Fruit fly (Drosophila melanogaster): Measurements from ENCODE around the gene Pstk.

Pstk gene

dm6 chrX:19590070-19590469 is 28.3 kb downstream of the Pstk start, which contains the start of gene CG14219:
Gene CG14219 (minus strand): TSS chrX:19590170.
- TF ChIP-seq insv (optimal IDR thresholded peaks at IDR 0.05), result no peak
- TF ChIP-seq Sin3A (optimal IDR thresholded peaks at IDR 0.05), result no peak
- TF ChIP-seq psq (optimal IDR thresholded peaks at IDR 0.05), result no peak
- no peak for TF ChIP-seq Myc (optimal IDR thresholded peaks at IDR 0.05)

dm6 chrX:19585142-19585541 is 33.2 kb downstream of the Pstk start:
- TF ChIP-seq ttk (optimal IDR thresholded peaks at IDR 0.05) (no peak), Myc (optimal IDR thresholded peaks at IDR 0.05) (no peak), h (optimal IDR thresholded peaks at IDR 0.05) (no peak), insv (optimal IDR thresholded peaks at IDR 0.05) (no peak), psq (optimal IDR thresholded peaks at IDR 0.05) (no peak), Sin3A (optimal IDR thresholded peaks at IDR 0.05) (no peak)

dm6 chrX:19583317-19583716 is 35.0 kb downstream of the Pstk start, which contains the start of gene CG14204:
Gene CG14204 (plus strand): TSS chrX:19583617.
- TF ChIP-seq h (optimal IDR thresholded peaks at IDR 0.05), result no peak
- no peak for TF ChIP-seq Sin3A (optimal IDR thresholded peaks at IDR 0.05)
- no peak for TF ChIP-seq insv (optimal IDR thresholded peaks at IDR 0.05)
- no peak for TF ChIP-seq Myc (optimal IDR thresholded peaks at IDR 0.05)
- no peak for TF ChIP-seq psq (optimal IDR thresholded peaks at IDR 0.05)
- TF ChIP-seq ttk (optimal IDR thresholded peaks at IDR 0.05), result no peak

dm6 chrX:19582732-19583131 is 35.6 kb downstream of the Pstk start:
- TF ChIP-seq ttk (optimal IDR thresholded peaks at IDR 0.05), result no peak
- no peak for TF ChIP-seq Sin3A (optimal IDR thresholded peaks at IDR 0.05)
- TF ChIP-seq psq (optimal IDR thresholded peaks at IDR 0.05), result no peak
- no peak for TF ChIP-seq Myc (optimal IDR thresholded peaks at IDR 0.05)
- no peak for TF ChIP-seq insv (optimal IDR thresholded peaks at IDR 0.05)
- no peak for TF ChIP-seq h (optimal IDR thresholded peaks at IDR 0.05)

- TF ChIP-seq Sin3A (optimal IDR thresholded peaks at IDR 0.05), result no peak
- TF ChIP-seq ttk (optimal IDR thresholded peaks at IDR 0.05), result no peak
Measured at dm6 chrX:19581881-19582280, 36.5 kb downstream of the Pstk start, which contains the start of gene CG14218. Gene CG14218 (minus strand): TSS chrX:19581981.

- no peak for TF ChIP-seq Myc (optimal IDR thresholded peaks at IDR 0.05)
- TF ChIP-seq insv (optimal IDR thresholded peaks at IDR 0.05), result no peak
- TF ChIP-seq psq (optimal IDR thresholded peaks at IDR 0.05), result no peak
- no peak for TF ChIP-seq ttk (optimal IDR thresholded peaks at IDR 0.05)
- TF ChIP-seq Sin3A (optimal IDR thresholded peaks at IDR 0.05), result no peak
- TF ChIP-seq h (optimal IDR thresholded peaks at IDR 0.05), result no peak
Measured at dm6 chrX:19579648-19580301, 38.6 kb downstream of the Pstk start, which contains the start of gene Tao. Gene Tao (minus strand): TSS chrX:19579800.

- no peak for TF ChIP-seq h (optimal IDR thresholded peaks at IDR 0.05)
- no peak for TF ChIP-seq ttk (optimal IDR thresholded peaks at IDR 0.05)
- no peak for TF ChIP-seq psq (optimal IDR thresholded peaks at IDR 0.05)
- no peak for TF ChIP-seq Sin3A (optimal IDR thresholded peaks at IDR 0.05)
- TF ChIP-seq insv (optimal IDR thresholded peaks at IDR 0.05), result no peak
- TF ChIP-seq Myc (optimal IDR thresholded peaks at IDR 0.05), result no peak
Measured at dm6 chrX:19578908-19579647, 39.3 kb downstream of the Pstk start.

- TF ChIP-seq h (optimal IDR thresholded peaks at IDR 0.05) (no peak), ttk (optimal IDR thresholded peaks at IDR 0.05) (peak; percentile 6)
Measured at dm6 chrX:19577940-19578632, 40.3 kb downstream of the Pstk start.

dm6 chrX:19573687-19574086 is 44.6 kb downstream of the Pstk start:
- no peak for TF ChIP-seq ttk (optimal IDR thresholded peaks at IDR 0.05)
- no peak for TF ChIP-seq psq (optimal IDR thresholded peaks at IDR 0.05)
- no peak for TF ChIP-seq Sin3A (optimal IDR thresholded peaks at IDR 0.05)
- TF ChIP-seq insv (optimal IDR thresholded peaks at IDR 0.05), result no peak
- TF ChIP-seq Myc (optimal IDR thresholded peaks at IDR 0.05), result no peak
- TF ChIP-seq h (optimal IDR thresholded peaks at IDR 0.05), result no peak
